Worm (Caenorhabditis elegans): ENCODE results near the gene F59B2.9.

Gene F59B2.9

ce11 chrIII:8984412-8984811 is 27.8 kb downstream of the F59B2.9 start:
- TF ChIP-seq bed-3 (GFP tag; optimal IDR thresholded peaks at IDR 0.05): no peak
- no peak for TF ChIP-seq lsy-2 (tag; optimal IDR thresholded peaks at IDR 0.05)
- TF ChIP-seq tbx-8 (GFP tag; optimal IDR thresholded peaks at IDR 0.05): no peak
- no peak for TF ChIP-seq lin-13 (tag; optimal IDR thresholded peaks at IDR 0.05)
- no peak for TF ChIP-seq ceh-43 (GFP tag; optimal IDR thresholded peaks at IDR 0.05)
- TF ChIP-seq sptf-1 (tag; optimal IDR thresholded peaks at IDR 0.05): no peak
- no peak for TF ChIP-seq zip-8 (tag; optimal IDR thresholded peaks at IDR 0.05)
- no peak for TF ChIP-seq elt-1 (tag; optimal IDR thresholded peaks at IDR 0.05; ENCODE audit: borderline replicate concordance, insufficient read depth)
- TF ChIP-seq mep-1 (tag; optimal IDR thresholded peaks at IDR 0.05): no peak
- no peak for TF ChIP-seq unc-62 (GFP tag; optimal IDR thresholded peaks at IDR 0.05)
- TF ChIP-seq nhr-28 (tag; optimal IDR thresholded peaks at IDR 0.05): no peak
- TF ChIP-seq unc-39 (tag; optimal IDR thresholded peaks at IDR 0.05): no peak
- TF ChIP-seq unc-120 (tag; optimal IDR thresholded peaks at IDR 0.05; ENCODE audit: poor library complexity, severe bottlenecking): no peak
- TF ChIP-seq hlh-1 (tag; optimal IDR thresholded peaks at IDR 0.05): no peak
- TF ChIP-seq snpc-4 (tag; optimal IDR thresholded peaks at IDR 0.05): no peak
- no peak for TF ChIP-seq pha-4 (tag; optimal IDR thresholded peaks at IDR 0.05)
- no peak for TF ChIP-seq blmp-1 (tag; optimal IDR thresholded peaks at IDR 0.05)
- TF ChIP-seq flh-1 (GFP tag; optimal IDR thresholded peaks at IDR 0.05): no peak

- no peak for TF ChIP-seq snpc-4 (tag; optimal IDR thresholded peaks at IDR 0.05)
- TF ChIP-seq drap-1 (GFP tag; optimal IDR thresholded peaks at IDR 0.05): no peak
- no peak for TF ChIP-seq ceh-83 (GFP tag; optimal IDR thresholded peaks at IDR 0.05)
- no peak for TF ChIP-seq ham-2 (GFP tag; optimal IDR thresholded peaks at IDR 0.05)
- no peak for TF ChIP-seq lin-13 (tag; optimal IDR thresholded peaks at IDR 0.05)
- TF ChIP-seq sem-2 (GFP tag; optimal IDR thresholded peaks at IDR 0.05): no peak
- TF ChIP-seq ztf-11 (tag; optimal IDR thresholded peaks at IDR 0.05): no peak
- TF ChIP-seq mep-1 (tag; optimal IDR thresholded peaks at IDR 0.05): no peak
- TF ChIP-seq nhr-2 (tag; optimal IDR thresholded peaks at IDR 0.05): no peak
- TF ChIP-seq nhr-237 (tag; optimal IDR thresholded peaks at IDR 0.05): no peak
- TF ChIP-seq ceh-43 (GFP tag; optimal IDR thresholded peaks at IDR 0.05): no peak
- TF ChIP-seq nhr-28 (tag; optimal IDR thresholded peaks at IDR 0.05): no peak
- TF ChIP-seq unc-39 (tag; optimal IDR thresholded peaks at IDR 0.05): no peak
Observed at ce11 chrIII:8983811-8984210, 28.4 kb downstream of the F59B2.9 start.

- no peak for TF ChIP-seq ceh-83 (GFP tag; optimal IDR thresholded peaks at IDR 0.05)
- no peak for TF ChIP-seq nhr-28 (tag; optimal IDR thresholded peaks at IDR 0.05)
- no peak for TF ChIP-seq flh-1 (GFP tag; optimal IDR thresholded peaks at IDR 0.05)
- TF ChIP-seq drap-1 (GFP tag; optimal IDR thresholded peaks at IDR 0.05): no peak
- no peak for TF ChIP-seq elt-3 (tag; optimal IDR thresholded peaks at IDR 0.05)
- TF ChIP-seq zip-8 (tag; optimal IDR thresholded peaks at IDR 0.05): no peak
- TF ChIP-seq mab-5 (tag; optimal IDR thresholded peaks at IDR 0.05): no peak
- no peak for TF ChIP-seq lsy-2 (tag; optimal IDR thresholded peaks at IDR 0.05)
- no peak for TF ChIP-seq blmp-1 (tag; optimal IDR thresholded peaks at IDR 0.05)
- TF ChIP-seq M03D4.4 (tag; optimal IDR thresholded peaks at IDR 0.05): no peak
- no peak for TF ChIP-seq mep-1 (tag; optimal IDR thresholded peaks at IDR 0.05)
- no peak for TF ChIP-seq lin-13 (tag; optimal IDR thresholded peaks at IDR 0.05)
- no peak for TF ChIP-seq sptf-1 (tag; optimal IDR thresholded peaks at IDR 0.05)
- no peak for TF ChIP-seq ztf-11 (tag; optimal IDR thresholded peaks at IDR 0.05)
Observed at ce11 chrIII:8983135-8983534, 29.1 kb downstream of the F59B2.9 start.

ce11 chrIII:8981847-8982479 is 30.2 kb downstream of the F59B2.9 start, which contains the start of gene pde-2:
Gene pde-2 (minus strand): TSS chrIII:8981897.
- TF ChIP-seq mls-2 (tag; optimal IDR thresholded peaks at IDR 0.05) (no peak), elt-3 (tag; optimal IDR thresholded peaks at IDR 0.05) (no peak), unc-39 (tag; optimal IDR thresholded peaks at IDR 0.05) (no peak), M03D4.4 (tag; optimal IDR thresholded peaks at IDR 0.05) (no peak), tbx-8 (GFP tag; optimal IDR thresholded peaks at IDR 0.05) (no peak), bed-3 (GFP tag; optimal IDR thresholded peaks at IDR 0.05) (no peak), sem-2 (GFP tag; optimal IDR thresholded peaks at IDR 0.05) (no peak), lsy-2 (tag; optimal IDR thresholded peaks at IDR 0.05) (peak; percentile 29), ces-1 (GFP tag; optimal IDR thresholded peaks at IDR 0.05) (peak; percentile 97), nhr-76 (tag; optimal IDR thresholded peaks at IDR 0.05) (no peak)

- TF ChIP-seq ceh-83 (GFP tag; optimal IDR thresholded peaks at IDR 0.05) (no peak), M03D4.4 (tag; optimal IDR thresholded peaks at IDR 0.05) (no peak), pha-4 (tag; optimal IDR thresholded peaks at IDR 0.05) (no peak), nhr-2 (tag; optimal IDR thresholded peaks at IDR 0.05) (no peak), tbx-8 (GFP tag; optimal IDR thresholded peaks at IDR 0.05) (no peak), bed-3 (GFP tag; optimal IDR thresholded peaks at IDR 0.05) (no peak)
Observed at ce11 chrIII:8980892-8981291, 31.3 kb downstream of the F59B2.9 start.
